Worm (Caenorhabditis elegans) whole organism, young adult: ENCODE data around the gene srx-23.

ENCODE experiments used
- B0035.1 ChIP-seq: sonication (generic microtip); optimal IDR thresholded peaks from 2 replicates; lab custom pipeline; 2016; ENCODE audit warnings: missing genetic modification characterization, mild to moderate bottlenecking, missing compliant biosample characterization, missing genotype, missing genetic modification reagents
- B0336.3 ChIP-seq: fragments of 200-800 bp; sonication (Bioruptor generic); IDR thresholded peaks from 2 replicates; pipeline ENCODE4 v1.3.6; 2022; ENCODE audit warnings: missing genetic modification characterization, missing compliant biosample characterization
- C06A6.2 ChIP-seq: fragments of 200-800 bp; sonication (Bioruptor generic); conservative IDR thresholded peaks from 2 replicates; pipeline ENCODE4 v1.3.6; 2022; ENCODE audit warnings: missing genetic modification characterization, missing compliant biosample characterization
- F39B2.1 ChIP-seq: fragments of 200-800 bp; sonication (Bioruptor generic); IDR thresholded peaks from 2 replicates; pipeline ENCODE4 v1.3.6; 2022; ENCODE audit warnings: missing genetic modification reagents, missing genetic modification characterization, missing compliant biosample characterization
- F49E8.2 ChIP-seq: sonication (generic microtip); optimal IDR thresholded peaks from 3 replicates; lab custom pipeline; 2017; ENCODE audit warnings: missing genetic modification characterization, mild to moderate bottlenecking, missing compliant biosample characterization, antibody characterized with exemption, moderate library complexity; ENCODE audit not compliant: insufficient read depth
- F52B5.7 ChIP-seq: sonication (generic microtip); optimal IDR thresholded peaks from 2 replicates; lab custom pipeline; 2016; ENCODE audit warnings: mild to moderate bottlenecking, missing genetic modification characterization, missing compliant biosample characterization
- F57A8.1 ChIP-seq: fragments of 200-800 bp; sonication (Bioruptor generic); optimal IDR thresholded peaks from 2 replicates; lab custom pipeline; 2018; ENCODE audit warnings: mild to moderate bottlenecking, missing genetic modification characterization, moderate library complexity, missing compliant biosample characterization
- F57C9.4 ChIP-seq: sonication (generic microtip); optimal IDR thresholded peaks from 2 replicates; lab custom pipeline; 2017; ENCODE audit warnings: mild to moderate bottlenecking, missing genetic modification characterization, missing compliant biosample characterization
- K11D2.4 ChIP-seq: fragments of 200-800 bp; sonication (Bioruptor generic); IDR thresholded peaks from 2 replicates; pipeline ENCODE4 v1.3.6; 2022; ENCODE audit warnings: missing genetic modification reagents, missing genetic modification characterization, missing compliant biosample characterization
- K12H6.12 ChIP-seq: fragments of 200-800 bp; sonication (Bioruptor generic); optimal IDR thresholded peaks from 2 replicates; lab custom pipeline; 2018; ENCODE audit warnings: mild to moderate bottlenecking, missing genetic modification characterization, missing compliant biosample characterization
- Y53F4B.3 ChIP-seq: fragments of 200-800 bp; sonication (Bioruptor generic); IDR thresholded peaks from 2 replicates; pipeline ENCODE4 v1.3.6; 2022; ENCODE audit warnings: missing genetic modification reagents, missing genetic modification characterization, missing compliant biosample characterization
- Y95B8A.8 ChIP-seq: fragments of 200-800 bp; sonication (Bioruptor generic); IDR thresholded peaks from 2 replicates; pipeline ENCODE4 v1.3.6; 2022; ENCODE audit warnings: missing genetic modification reagents, missing genetic modification characterization, missing compliant biosample characterization
- akir-1 ChIP-seq: fragments of 200-800 bp; sonication (Bioruptor generic); optimal IDR thresholded peaks from 2 replicates; lab custom pipeline; 2018; ENCODE audit warnings: mild to moderate bottlenecking, missing genetic modification characterization, moderate library complexity, missing compliant biosample characterization
- attf-5 ChIP-seq: fragments of 200-800 bp; sonication (Bioruptor generic); optimal IDR thresholded peaks from 2 replicates; lab custom pipeline; 2018; ENCODE audit warnings: mild to moderate bottlenecking, missing genetic modification characterization, missing compliant biosample characterization
- attf-6 ChIP-seq: fragments of 200-800 bp; sonication (Bioruptor generic); IDR thresholded peaks from 2 replicates; pipeline ENCODE4 v1.3.6; 2022; ENCODE audit warnings: missing genetic modification reagents, missing genetic modification characterization, missing compliant biosample characterization
- ccch-3 ChIP-seq: fragments of 200-800 bp; sonication (Bioruptor generic); optimal IDR thresholded peaks from 2 replicates; lab custom pipeline; 2018; ENCODE audit warnings: mild to moderate bottlenecking, missing genetic modification characterization, missing compliant biosample characterization
- dox-1 ChIP-seq: fragments of 200-800 bp; sonication (Bioruptor generic); IDR thresholded peaks from 2 replicates; pipeline ENCODE4 v1.3.6; 2022; ENCODE audit warnings: missing genetic modification reagents, missing genetic modification characterization, missing compliant biosample characterization
- dpl-1 ChIP-seq: fragments of 150-350 bp; optimal IDR thresholded peaks from 2 replicates; lab custom pipeline; 2014; ENCODE audit warnings: missing biosample characterization, missing genetic modification reagents, missing genetic modification characterization
- egl-18 ChIP-seq: fragments of 200-800 bp; sonication (Bioruptor generic); IDR thresholded peaks from 2 replicates; pipeline ENCODE4 v1.3.6; 2022; ENCODE audit warnings: missing genetic modification reagents, missing genetic modification characterization, missing compliant biosample characterization
- egl-44 ChIP-seq: fragments of 200-800 bp; sonication (Bioruptor generic); IDR thresholded peaks from 2 replicates; pipeline ENCODE4 v1.3.6; 2022; ENCODE audit warnings: missing genetic modification reagents, missing genetic modification characterization, missing compliant biosample characterization
- egrh-3 ChIP-seq: fragments of 200-800 bp; sonication (Bioruptor generic); IDR thresholded peaks from 2 replicates; pipeline ENCODE4 v1.3.6; 2022; ENCODE audit warnings: missing genetic modification reagents, missing genetic modification characterization, missing compliant biosample characterization
- ekl-4 ChIP-seq: fragments of 200-800 bp; sonication (Bioruptor generic); IDR thresholded peaks from 2 replicates; pipeline ENCODE4 v1.3.6; 2022; ENCODE audit warnings: missing genetic modification reagents, missing genetic modification characterization, missing compliant biosample characterization
- ets-4 ChIP-seq: fragments of 200-800 bp; sonication (Bioruptor generic); optimal IDR thresholded peaks from 2 replicates; lab custom pipeline; 2018; ENCODE audit warnings: mild to moderate bottlenecking, missing genetic modification characterization, missing compliant biosample characterization
- him-1 ChIP-seq: sonication (generic microtip); optimal IDR thresholded peaks from 2 replicates; lab custom pipeline; 2016; ENCODE audit warnings: missing genotype, missing genetic modification reagents, missing genetic modification characterization, missing compliant biosample characterization
- hmg-1.2 ChIP-seq: fragments of 200-800 bp; sonication (Bioruptor generic); IDR thresholded peaks from 2 replicates; pipeline ENCODE4 v1.3.6; 2022; ENCODE audit warnings: missing genetic modification reagents, missing genetic modification characterization, missing compliant biosample characterization
- hmg-20 ChIP-seq: fragments of 200-800 bp; sonication (Bioruptor generic); IDR thresholded peaks from 2 replicates; pipeline ENCODE4 v1.3.6; 2022; ENCODE audit warnings: missing genetic modification reagents, missing genetic modification characterization, missing compliant biosample characterization
- lir-1 ChIP-seq: fragments of 200-800 bp; sonication (Bioruptor generic); conservative IDR thresholded peaks from 2 replicates; pipeline ENCODE4 v1.3.6; 2022; ENCODE audit warnings: missing genetic modification reagents, missing genetic modification characterization, missing compliant biosample characterization
- lsl-1 ChIP-seq: fragments of 200-800 bp; sonication (Bioruptor generic); optimal IDR thresholded peaks from 2 replicates; lab custom pipeline; 2018; ENCODE audit warnings: mild to moderate bottlenecking, missing genetic modification characterization, moderate library complexity, missing compliant biosample characterization
- mes-4 ChIP-seq: sonication (generic microtip); optimal IDR thresholded peaks from 2 replicates; lab custom pipeline; 2016; ENCODE audit warnings: missing genotype, missing genetic modification characterization, missing compliant biosample characterization
- mxl-1 ChIP-seq: sonication (generic microtip); optimal IDR thresholded peaks from 2 replicates; lab custom pipeline; 2016; ENCODE audit warnings: missing genetic modification characterization, missing compliant biosample characterization
- nfya-1 ChIP-seq: sonication (generic microtip); optimal IDR thresholded peaks from 2 replicates; lab custom pipeline; 2017; ENCODE audit warnings: antibody characterized with exemption, missing compliant biosample characterization, missing genetic modification characterization, borderline replicate concordance; ENCODE audit not compliant: insufficient read depth
- nfyb-1 ChIP-seq: fragments of 200-800 bp; sonication (Bioruptor generic); IDR thresholded peaks from 2 replicates; pipeline ENCODE4 v1.3.6; 2022; ENCODE audit warnings: missing genetic modification reagents, missing genetic modification characterization, missing compliant biosample characterization
- nhr-27 ChIP-seq: fragments of 200-800 bp; sonication (Bioruptor generic); optimal IDR thresholded peaks from 2 replicates; lab custom pipeline; 2018; ENCODE audit warnings: mild to moderate bottlenecking, missing genetic modification characterization, moderate library complexity, missing compliant biosample characterization
- pha-4 ChIP-seq: fragments of 150-350 bp; sonication (generic microtip); optimal IDR thresholded peaks from 2 replicates; lab custom pipeline; 2014; ENCODE audit warnings: missing biosample characterization, missing genetic modification reagents, missing genetic modification characterization
- rcor-1 ChIP-seq: fragments of 200-800 bp; sonication (Bioruptor generic); IDR thresholded peaks from 2 replicates; pipeline ENCODE4 v1.3.6; 2022; ENCODE audit warnings: missing genetic modification reagents, missing genetic modification characterization, missing compliant biosample characterization
- repo-1 ChIP-seq: sonication (generic microtip); optimal IDR thresholded peaks from 2 replicates; lab custom pipeline; 2017; ENCODE audit warnings: mild to moderate bottlenecking, missing genetic modification characterization, missing compliant biosample characterization
- snpc-1.1 ChIP-seq: sonication (generic microtip); optimal IDR thresholded peaks from 2 replicates; lab custom pipeline; 2017; ENCODE audit warnings: missing genetic modification characterization, mild to moderate bottlenecking, missing compliant biosample characterization, antibody characterized with exemption, moderate library complexity, missing genotype, missing genetic modification reagents; ENCODE audit not compliant: insufficient read depth
- snpc-1.3 ChIP-seq: sonication (generic microtip); optimal IDR thresholded peaks from 2 replicates; lab custom pipeline; 2017; ENCODE audit warnings: missing genetic modification characterization, mild to moderate bottlenecking, missing compliant biosample characterization, antibody characterized with exemption, moderate library complexity, missing genotype, missing genetic modification reagents; ENCODE audit not compliant: insufficient read depth
- unc-130 ChIP-seq: sonication (generic microtip); optimal IDR thresholded peaks from 2 replicates; lab custom pipeline; 2016; ENCODE audit warnings: missing genetic modification reagents, missing genetic modification characterization, missing compliant biosample characterization
- zfh-2 ChIP-seq: fragments of 200-800 bp; sonication (Bioruptor generic); conservative IDR thresholded peaks from 2 replicates; pipeline ENCODE4 v1.3.6; 2022; ENCODE audit warnings: missing genetic modification reagents, missing genetic modification characterization, missing compliant biosample characterization
- ztf-22 ChIP-seq: fragments of 200-800 bp; sonication (Bioruptor generic); optimal IDR thresholded peaks from 2 replicates; lab custom pipeline; 2018; ENCODE audit warnings: mild to moderate bottlenecking, missing genetic modification characterization, moderate library complexity, missing compliant biosample characterization
- ztf-25 ChIP-seq: fragments of 200-800 bp; sonication (Bioruptor generic); IDR thresholded peaks from 2 replicates; pipeline ENCODE4 v1.3.6; 2022; ENCODE audit warnings: missing genetic modification reagents, missing genetic modification characterization, missing compliant biosample characterization
- ztf-26 ChIP-seq: sonication (generic microtip); optimal IDR thresholded peaks from 2 replicates; lab custom pipeline; 2017; ENCODE audit warnings: missing genetic modification characterization, missing compliant biosample characterization
- ztf-28 ChIP-seq: fragments of 200-800 bp; sonication (Bioruptor generic); IDR thresholded peaks from 2 replicates; pipeline ENCODE4 v1.3.6; 2022; ENCODE audit warnings: missing genetic modification reagents, missing genetic modification characterization, missing compliant biosample characterization
- ztf-3 ChIP-seq: fragments of 200-800 bp; sonication (Bioruptor generic); optimal IDR thresholded peaks from 2 replicates; lab custom pipeline; 2018; ENCODE audit warnings: mild to moderate bottlenecking, missing genetic modification characterization, missing compliant biosample characterization
- ztf-6 ChIP-seq: fragments of 200-800 bp; sonication (Bioruptor generic); IDR thresholded peaks from 2 replicates; pipeline ENCODE4 v1.3.6; 2022; ENCODE audit warnings: missing genetic modification reagents, missing genetic modification characterization, missing compliant biosample characterization

Gene srx-23

ce11 chrV:727484-728351 lies 45.6 kb downstream of the srx-23 start, which contains the start of the genes icl-1 and srh-2 (continued):
- TF ChIP-seq nhr-27 (tag; lab: Kevin White, UChicago) = no peak
- TF ChIP-seq F49E8.2 (tag; lab: Kevin White, UChicago) = no peak
- TF ChIP-seq mxl-1 (tag; lab: Kevin White, UChicago) = no peak
- TF ChIP-seq ztf-26 (tag; lab: Kevin White, UChicago) = peak; percentile 72
- peak; percentile 64 for TF ChIP-seq dox-1
- no peak for TF ChIP-seq F57A8.1 (GFP tag; lab: Kevin White, UChicago)
- TF ChIP-seq ekl-4 (GFP tag; lab: Robert Waterston, UW) = no peak
- peak; percentile 37; the same call in 1 of the 2 replicates for TF ChIP-seq hmg-1.2
- no peak for TF ChIP-seq lsl-1 (GFP tag; lab: Kevin White, UChicago)
- TF ChIP-seq attf-5 (GFP tag; lab: Kevin White, UChicago) = no peak
- TF ChIP-seq egrh-3 = no peak; the same call in 1 of the 2 replicates
- peak; percentile 83 for TF ChIP-seq F52B5.7 (tag; lab: Kevin White, UChicago)
- TF ChIP-seq hmg-20 (GFP tag; lab: Robert Waterston, UW) = no peak
- 0 out of 2 replicates have a peak, but pooled peaks have one; percentile 46 for TF ChIP-seq ztf-28 (GFP tag; lab: Robert Waterston, UW)
- no peak for TF ChIP-seq snpc-1.3 (tag; lab: Kevin White, UChicago)
- TF ChIP-seq akir-1 (GFP tag; lab: Kevin White, UChicago) = no peak
- TF ChIP-seq zfh-2 = peak; percentile 79
- TF ChIP-seq him-1 (tag; lab: Kevin White, UChicago) = no peak
- TF ChIP-seq dpl-1 (GFP tag; lab: Kevin White, UChicago) = no peak
- TF ChIP-seq nfya-1 (tag; lab: Kevin White, UChicago) = no peak
- peak; percentile 74; the same call in 1 of the 2 replicates for TF ChIP-seq B0336.3
- no peak for TF ChIP-seq ztf-6 (GFP tag; lab: Robert Waterston, UW)
- peak; percentile 23; the same call in 1 of the 2 replicates for TF ChIP-seq C06A6.2 (GFP tag; lab: Robert Waterston, UW)
- peak; percentile 60 for TF ChIP-seq pha-4
- TF ChIP-seq repo-1 = peak; percentile 97
- TF ChIP-seq ztf-22 (GFP tag; lab: Kevin White, UChicago) = no peak
- TF ChIP-seq F57C9.4 = no peak
- no peak for TF ChIP-seq egl-18 (GFP tag; lab: Robert Waterston, UW)
- no peak for TF ChIP-seq K12H6.12 (tag; lab: Kevin White, UChicago)
- no peak for TF ChIP-seq snpc-1.1 (tag; lab: Kevin White, UChicago)
- no peak for TF ChIP-seq F39B2.1 (GFP tag; lab: Robert Waterston, UW)
- 0 out of 2 replicates have a peak, but pooled peaks have one; percentile 12 for TF ChIP-seq lir-1 (GFP tag; lab: Robert Waterston, UW)
- TF ChIP-seq attf-6 (GFP tag; lab: Robert Waterston, UW) = no peak
- TF ChIP-seq unc-130 = no peak
- 0 out of 2 replicates have a peak, but pooled peaks have one; percentile 46 for TF ChIP-seq ztf-25
- peak; percentile 4 for TF ChIP-seq ztf-3 (GFP tag; lab: Kevin White, UChicago)
- TF ChIP-seq egl-44 = no peak
- TF ChIP-seq mes-4 = no peak
- TF ChIP-seq rcor-1 = 0 out of 2 replicates have a peak, but pooled peaks have one; percentile 36
- TF ChIP-seq ccch-3 (GFP tag; lab: Kevin White, UChicago) = no peak
- no peak for TF ChIP-seq Y53F4B.3
- peak; percentile 39 for TF ChIP-seq B0035.1
- peak; percentile 11; the same call in 1 of the 2 replicates for TF ChIP-seq Y95B8A.8 (GFP tag; lab: Robert Waterston, UW)
- peak; percentile 73 for TF ChIP-seq K11D2.4 (GFP tag; lab: Robert Waterston, UW)
- TF ChIP-seq ets-4 (GFP tag; lab: Kevin White, UChicago) = no peak
- TF ChIP-seq nfyb-1 (GFP tag; lab: Robert Waterston, UW) = peak; percentile 68
